Worm (Caenorhabditis elegans) whole organism, L1 larva: ENCODE measurements around the gene F35F10.14.

Source experiments
- ceh-82 ChIP-seq, 3 experiments: fragments of 150-350 bp in 1 of 3; sonication (generic microtip) in 2 of 3; optimal IDR thresholded peaks; 2 replicates each; lab custom pipeline; 2014 to 2017; ENCODE audit warnings: missing biosample characterization in 3 of 3, missing genetic modification characterization in 3 of 3
- dpl-1 ChIP-seq, 3 experiments: fragments of 150-350 bp in 2 of 3; sonication (generic microtip) in 1 of 3; optimal IDR thresholded peaks; 2 replicates each; lab custom pipeline; 2014 to 2017; ENCODE audit warnings: missing biosample characterization in 3 of 3, missing genetic modification characterization in 3 of 3, missing genetic modification reagents in 3 of 3
- lsy-2 ChIP-seq, 2 experiments: fragments of 150-350 bp; optimal IDR thresholded peaks; 2 replicates each; lab custom pipeline; 2014; ENCODE audit warnings: missing biosample characterization in 2 of 2, missing genetic modification characterization in 2 of 2
- nhr-11 ChIP-seq: fragments of 150-350 bp; optimal IDR thresholded peaks from 2 replicates; lab custom pipeline; 2014; ENCODE audit warnings: missing biosample characterization, missing genetic modification characterization
- pag-3 ChIP-seq: sonication (generic microtip); optimal IDR thresholded peaks from 2 replicates; lab custom pipeline; 2017; ENCODE audit warnings: missing genetic modification characterization, mild to moderate bottlenecking, missing compliant biosample characterization, antibody characterized with exemption, borderline replicate concordance; ENCODE audit not compliant: insufficient read depth
- tbx-2 ChIP-seq: sonication (generic microtip); optimal IDR thresholded peaks from 2 replicates; lab custom pipeline; 2016; ENCODE audit warnings: missing genetic modification characterization, missing compliant biosample characterization

ce11 chrV:3282957-3283356 lies 36.9 kb downstream of the F35F10.14 start, which contains the start of gene str-64:
- TF ChIP-seq pag-3 (tag; lab: Kevin White, UChicago): no peak
- no peak for TF ChIP-seq ceh-82 (tag; optimal IDR thresholded peaks at IDR 0.05; lab: Kevin White, UChicago)
- no peak for TF ChIP-seq nhr-11 (tag; lab: Kevin White, UChicago)
- TF ChIP-seq tbx-2 (tag; lab: Kevin White, UChicago): no peak
- no peak for TF ChIP-seq dpl-1 (GFP tag; optimal IDR thresholded peaks at IDR 0.05; lab: Kevin White, UChicago)
- TF ChIP-seq lsy-2 (tag; optimal IDR thresholded peaks at IDR 0.05; lab: Kevin White, UChicago): no peak
